Worm (Caenorhabditis elegans) whole organism, late embryonic: ENCODE data around the gene K10D11.6.
A peak's percentile ranks its signal among the peaks of the same experiment; 100 is the strongest.

Experiments
- C38D4.7 ChIP-seq: fragments of 200-800 bp; sonication (Bioruptor generic); optimal IDR thresholded peaks from 2 replicates; lab custom pipeline; 2018; ENCODE audit warnings: mild to moderate bottlenecking, missing genetic modification characterization, moderate library complexity, missing compliant biosample characterization
- K09A11.1 ChIP-seq: sonication (generic microtip); optimal IDR thresholded peaks from 2 replicates; lab custom pipeline; 2017; ENCODE audit warnings: antibody characterized with exemption, mild to moderate bottlenecking, missing genetic modification characterization, missing compliant biosample characterization; ENCODE audit not compliant: insufficient read depth
- ahr-1 ChIP-seq: sonication (generic microtip); optimal IDR thresholded peaks from 2 replicates; lab custom pipeline; 2016; ENCODE audit warnings: missing genetic modification characterization, missing compliant biosample characterization
- ama-1 ChIP-seq: fragments of 150-350 bp; optimal IDR thresholded peaks from 2 replicates; lab custom pipeline; 2014
- ceh-2 ChIP-seq: sonication (generic microtip); optimal IDR thresholded peaks from 2 replicates; lab custom pipeline; 2016; ENCODE audit warnings: missing genotype, missing genetic modification characterization, missing compliant biosample characterization
- ceh-22 ChIP-seq: sonication (generic microtip); optimal IDR thresholded peaks from 2 replicates; lab custom pipeline; 2017; ENCODE audit warnings: missing biosample characterization, missing genetic modification characterization
- ceh-24 ChIP-seq: sonication (generic microtip); optimal IDR thresholded peaks from 2 replicates; lab custom pipeline; 2016; ENCODE audit warnings: mild to moderate bottlenecking, missing genetic modification characterization, missing compliant biosample characterization
- ceh-30 ChIP-seq: fragments of 150-350 bp; optimal IDR thresholded peaks from 2 replicates; lab custom pipeline; 2014; ENCODE audit warnings: missing biosample characterization, missing genetic modification characterization
- ceh-31 ChIP-seq: sonication (generic microtip); optimal IDR thresholded peaks from 2 replicates; lab custom pipeline; 2016; ENCODE audit warnings: missing genetic modification characterization, missing compliant biosample characterization
- ceh-45 ChIP-seq: fragments of 200-800 bp; sonication (Bioruptor generic); IDR thresholded peaks from 2 replicates; pipeline ENCODE4 v1.3.6; 2022; ENCODE audit warnings: missing genetic modification reagents, missing genetic modification characterization, missing compliant biosample characterization
- ceh-48 ChIP-seq: sonication (generic microtip); optimal IDR thresholded peaks from 2 replicates; lab custom pipeline; 2016; ENCODE audit warnings: missing genetic modification characterization, inconsistent platforms, missing compliant biosample characterization
- ceh-6 ChIP-seq: fragments of 200-800 bp; sonication (Bioruptor generic); optimal IDR thresholded peaks from 2 replicates; lab custom pipeline; 2018; ENCODE audit warnings: mild to moderate bottlenecking, missing genetic modification characterization, missing compliant biosample characterization
- dmd-4 ChIP-seq: sonication (generic microtip); optimal IDR thresholded peaks from 2 replicates; lab custom pipeline; 2016; ENCODE audit warnings: borderline replicate concordance, missing genetic modification characterization, missing compliant biosample characterization
- elt-2 ChIP-seq: sonication (generic microtip); optimal IDR thresholded peaks from 2 replicates; lab custom pipeline; 2016; ENCODE audit warnings: missing genetic modification reagents, missing genetic modification characterization, missing compliant biosample characterization
- elt-4 ChIP-seq: sonication (generic microtip); optimal IDR thresholded peaks from 2 replicates; lab custom pipeline; 2016; ENCODE audit warnings: missing genetic modification characterization, missing compliant biosample characterization
- ets-4 ChIP-seq: sonication (generic microtip); optimal IDR thresholded peaks from 2 replicates; lab custom pipeline; 2016; ENCODE audit warnings: missing genetic modification characterization, missing compliant biosample characterization
- eyg-1 ChIP-seq: sonication (generic microtip); optimal IDR thresholded peaks from 2 replicates; lab custom pipeline; 2016; ENCODE audit warnings: missing genotype, missing genetic modification characterization, missing compliant biosample characterization
- fax-1 ChIP-seq: sonication (generic microtip); optimal IDR thresholded peaks from 2 replicates; lab custom pipeline; 2016; ENCODE audit warnings: missing genotype, missing genetic modification characterization, missing compliant biosample characterization
- hlh-13 ChIP-seq: fragments of 200-800 bp; sonication (Bioruptor generic); optimal IDR thresholded peaks from 2 replicates; lab custom pipeline; 2018; ENCODE audit warnings: mild to moderate bottlenecking, missing genetic modification characterization, missing compliant biosample characterization
- lim-6 ChIP-seq: sonication (generic microtip); optimal IDR thresholded peaks from 2 replicates; lab custom pipeline; 2016; ENCODE audit warnings: missing genetic modification characterization, missing compliant biosample characterization
- lin-11 ChIP-seq: fragments of 200-800 bp; sonication (Bioruptor generic); optimal IDR thresholded peaks from 2 replicates; lab custom pipeline; 2018; ENCODE audit warnings: mild to moderate bottlenecking, missing genetic modification characterization, missing compliant biosample characterization
- madf-2 ChIP-seq: sonication (generic microtip); optimal IDR thresholded peaks from 2 replicates; lab custom pipeline; 2017; ENCODE audit warnings: missing genetic modification characterization, missing compliant biosample characterization
- odd-2 ChIP-seq: sonication (generic microtip); optimal IDR thresholded peaks from 2 replicates; lab custom pipeline; 2017; ENCODE audit warnings: antibody characterized with exemption, mild to moderate bottlenecking, missing genetic modification characterization, missing compliant biosample characterization
- pax-1 ChIP-seq: fragments of 150-350 bp; optimal IDR thresholded peaks from 2 replicates; lab custom pipeline; 2014; ENCODE audit warnings: missing biosample characterization, missing genetic modification characterization
- pha-2 ChIP-seq: sonication (generic microtip); optimal IDR thresholded peaks from 2 replicates; lab custom pipeline; 2017; ENCODE audit warnings: mild to moderate bottlenecking, missing genetic modification characterization, missing compliant biosample characterization
- pha-4 ChIP-seq: fragments of 150-350 bp; optimal IDR thresholded peaks from 2 replicates; lab custom pipeline; 2018; ENCODE audit warnings: missing biosample characterization, missing genetic modification reagents, missing genetic modification characterization
- pros-1 ChIP-seq: fragments of 150-350 bp; optimal IDR thresholded peaks from 2 replicates; lab custom pipeline; 2014; ENCODE audit warnings: missing biosample characterization, missing genetic modification reagents, missing genetic modification characterization
- rnt-1 ChIP-seq: sonication (generic microtip); optimal IDR thresholded peaks from 2 replicates; lab custom pipeline; 2016; ENCODE audit warnings: missing genetic modification characterization, missing compliant biosample characterization
- sox-2 ChIP-seq: fragments of 200-800 bp; sonication (Bioruptor generic); IDR thresholded peaks from 2 replicates; pipeline ENCODE4 v1.3.6; 2022; ENCODE audit warnings: missing genetic modification reagents, missing genetic modification characterization, missing compliant biosample characterization
- syd-9 ChIP-seq: sonication (generic microtip); optimal IDR thresholded peaks from 2 replicates; lab custom pipeline; 2016; ENCODE audit warnings: mild to moderate bottlenecking, missing genetic modification characterization, moderate library complexity, missing compliant biosample characterization
- tbx-2 ChIP-seq: sonication (generic microtip); optimal IDR thresholded peaks from 2 replicates; lab custom pipeline; 2016; ENCODE audit warnings: missing genetic modification characterization, missing compliant biosample characterization
- unc-3 ChIP-seq, 2 experiments: fragments of 200-800 bp in 1 of 2; sonication (Bioruptor generic) in 1 of 2; sonication (generic microtip) in 1 of 2; conservative IDR thresholded peaks in 1 of 2; optimal IDR thresholded peaks in 1 of 2; 2 replicates each; pipeline versions ENCODE4 v1.3.6 to Lab custom; 2016 to 2022; ENCODE audit warnings: missing compliant biosample characterization in 2 of 2, missing genetic modification characterization in 2 of 2, missing genetic modification reagents in 1 of 2

Gene K10D11.6

DNA sequence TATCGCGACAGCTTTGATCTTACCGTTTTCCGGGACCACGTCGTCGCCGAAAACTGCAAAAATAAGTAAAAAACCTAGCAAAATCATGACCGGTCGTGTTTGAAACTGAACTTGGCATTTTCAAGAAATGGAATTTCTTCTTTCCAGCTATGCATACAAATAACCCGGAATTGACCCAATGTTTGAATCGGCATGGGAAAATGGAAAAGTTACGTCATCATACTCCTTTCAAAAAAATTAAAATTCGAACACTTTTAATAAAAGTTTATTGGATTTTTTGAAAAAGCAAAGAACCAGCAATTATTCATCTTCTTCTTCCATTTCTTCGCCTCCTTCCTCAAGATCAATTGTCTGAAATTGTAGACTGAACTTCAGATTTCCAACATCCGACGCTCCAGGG is 5.1 kb upstream of the K10D11.6 start, which contains the start of gene K10D11.4:
Gene K10D11.4, minus strand, starts transcription at position 101 of the 400 bp plus-strand sequence.
- TF ChIP-seq ceh-31 (tag; lab: Kevin White, UChicago) (no peak), odd-2 (no peak), dmd-4 (no peak)

DNA sequence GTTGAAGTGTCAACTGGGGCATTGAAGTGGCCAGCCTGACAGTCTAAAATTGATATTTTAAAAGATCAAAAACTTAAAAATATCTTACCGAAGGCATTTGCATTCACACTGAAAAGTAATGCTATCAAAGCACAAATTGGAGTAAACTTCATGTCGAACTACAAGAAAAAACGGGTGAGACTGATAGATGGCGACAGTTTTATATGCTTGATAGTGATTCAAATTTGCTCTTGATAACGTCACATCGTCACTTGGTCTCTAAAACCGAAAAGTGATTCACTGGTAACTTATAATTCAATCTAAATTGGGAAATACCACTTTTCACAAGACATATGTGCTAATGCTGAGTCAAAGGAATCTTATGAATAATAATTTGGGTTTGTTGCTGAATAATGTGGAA is 2.4 kb upstream of the K10D11.6 start, which contains the start of gene K10D11.5:
Gene K10D11.5, minus strand, starts transcription at position 215 of the 400 bp plus-strand sequence.
- TF ChIP-seq pros-1 (tag; lab: Kevin White, UChicago) (no peak), sox-2 (no peak)

DNA sequence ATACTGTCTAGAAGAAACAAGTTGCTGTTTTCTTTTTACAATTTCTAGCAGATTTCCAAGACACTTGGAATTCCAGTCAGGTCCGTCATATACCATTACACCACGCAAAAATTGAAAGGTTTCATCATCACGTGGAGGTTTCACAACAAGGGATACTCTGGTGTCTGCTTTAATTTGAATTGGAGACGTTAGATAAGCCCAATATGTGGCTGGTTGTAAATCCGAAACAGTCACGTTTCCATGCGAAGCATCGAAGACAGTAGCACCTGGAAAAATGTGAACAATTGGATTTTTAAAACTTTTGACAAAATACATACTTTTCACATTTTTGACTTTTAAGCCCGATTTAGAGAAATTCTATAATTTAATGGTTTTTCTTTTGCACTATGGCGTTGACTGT is 1.4 kb upstream of the K10D11.6 start:
- TF ChIP-seq ceh-31 (tag; lab: Kevin White, UChicago) (no peak), K09A11.1 (tag; lab: Kevin White, UChicago) (no peak), pha-4 (tag; lab: Kevin White, UChicago) (no peak), tbx-2 (tag; lab: Kevin White, UChicago) (no peak)
- TF ChIP-seq, all 69 proteins: peak for 0

DNA sequence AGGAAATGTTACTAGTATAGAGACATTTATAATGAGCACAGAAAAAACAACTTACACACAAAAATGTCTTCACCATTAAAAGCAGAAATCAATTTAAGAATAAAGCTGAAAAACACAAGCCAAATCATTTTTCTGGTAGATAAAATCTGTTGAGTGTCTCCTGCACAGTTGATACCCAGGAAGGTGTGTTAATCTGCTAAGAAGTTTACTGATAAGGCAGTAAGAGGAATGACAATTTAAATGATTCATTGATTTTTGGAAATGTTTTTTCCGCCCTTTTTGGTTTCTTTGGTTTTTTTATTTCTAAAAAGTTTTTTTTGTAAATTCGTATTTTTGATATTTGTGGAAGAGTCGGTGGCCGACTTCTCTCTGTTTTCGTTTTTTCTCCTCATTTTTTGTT is 3.3 kb downstream of the K10D11.6 start, which contains the start of gene K10D11.3:
Gene K10D11.3, minus strand, starts transcription at position 174 of the 400 bp plus-strand sequence.
- no peak for TF ChIP-seq ceh-24 (tag; lab: Kevin White, UChicago)
- TF ChIP-seq elt-2 (tag; lab: Kevin White, UChicago) = peak; percentile 7
- TF ChIP-seq K09A11.1 (tag; lab: Kevin White, UChicago) = no peak
- no peak for TF ChIP-seq elt-4 (tag; lab: Kevin White, UChicago)
- TF ChIP-seq unc-3 (GFP tag; conservative IDR thresholded peaks at IDR 0.05; lab: Robert Waterston, UW) = no peak
- no peak for TF ChIP-seq unc-3 (tag; optimal IDR thresholded peaks at IDR 0.05; lab: Kevin White, UChicago)
- TF ChIP-seq ceh-48 (tag; lab: Kevin White, UChicago) = no peak
- no peak for TF ChIP-seq madf-2 (tag; lab: Kevin White, UChicago)
- TF ChIP-seq ceh-6 (GFP tag; lab: Kevin White, UChicago) = no peak

DNA sequence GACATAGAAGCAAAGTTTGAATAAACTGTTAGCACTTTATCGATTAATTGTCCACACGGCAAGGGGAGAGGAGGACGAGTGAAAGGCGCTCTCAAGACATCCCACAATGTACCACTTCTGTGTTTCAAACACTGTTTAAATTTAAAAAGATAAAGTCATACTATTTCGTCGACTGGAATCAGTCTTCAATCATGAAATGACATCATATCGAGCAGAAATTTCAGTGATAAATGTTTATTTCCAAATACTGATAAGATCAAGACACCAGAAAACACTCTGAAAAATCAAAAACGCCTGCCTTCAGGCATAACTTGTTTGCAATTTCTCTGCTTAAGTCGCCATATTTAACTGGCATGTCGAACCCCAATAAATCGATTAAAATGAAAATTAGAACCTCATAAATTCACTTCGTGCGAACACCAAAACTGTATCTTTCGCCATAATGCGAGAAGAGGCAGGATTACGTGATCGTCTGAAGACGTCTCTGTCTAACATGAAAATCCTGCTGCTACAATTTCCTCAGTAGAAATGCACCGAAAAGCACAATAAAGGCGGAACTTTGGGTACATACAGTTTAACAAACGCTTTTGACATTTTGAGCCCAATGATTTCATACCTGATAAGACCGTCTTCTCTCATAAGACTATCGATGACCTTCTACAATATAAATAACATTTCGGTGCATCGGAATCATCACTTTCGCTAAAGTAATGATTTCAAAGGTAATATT is 10.8 kb downstream of the K10D11.6 start, which contains the start of gene K10D11.2:
Gene K10D11.2, plus strand, starts transcription at position 680 of the 730 bp plus-strand sequence.
- TF ChIP-seq syd-9 (no peak), elt-2 (tag; lab: Kevin White, UChicago) (peak; percentile 61), ceh-22 (tag; lab: Kevin White, UChicago) (no peak), lin-11 (tag; lab: Kevin White, UChicago) (no peak), ceh-48 (tag; lab: Kevin White, UChicago) (no peak), ahr-1 (tag; lab: Kevin White, UChicago) (no peak)

DNA sequence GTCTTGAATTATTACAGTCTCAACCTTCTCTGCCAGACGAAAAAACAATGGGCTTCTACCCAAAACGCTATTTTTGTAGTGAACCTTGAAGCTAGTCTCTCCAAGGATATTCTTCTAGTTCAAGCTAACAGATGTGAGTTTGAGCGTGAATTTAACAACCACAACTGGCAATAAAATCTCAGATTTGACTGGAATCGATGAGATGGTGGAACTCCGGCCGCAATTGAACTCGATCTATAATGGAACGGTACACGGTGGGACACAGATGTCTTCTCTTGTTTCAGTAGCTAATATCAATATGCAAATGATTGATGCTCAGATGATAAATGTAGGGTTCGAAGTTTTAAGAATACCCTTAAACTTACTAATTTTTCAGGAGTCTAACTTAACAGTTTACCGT is 11.6 kb downstream of the K10D11.6 start:
- no peak for TF ChIP-seq fax-1
- TF ChIP-seq, all 69 proteins: peak for 0

DNA sequence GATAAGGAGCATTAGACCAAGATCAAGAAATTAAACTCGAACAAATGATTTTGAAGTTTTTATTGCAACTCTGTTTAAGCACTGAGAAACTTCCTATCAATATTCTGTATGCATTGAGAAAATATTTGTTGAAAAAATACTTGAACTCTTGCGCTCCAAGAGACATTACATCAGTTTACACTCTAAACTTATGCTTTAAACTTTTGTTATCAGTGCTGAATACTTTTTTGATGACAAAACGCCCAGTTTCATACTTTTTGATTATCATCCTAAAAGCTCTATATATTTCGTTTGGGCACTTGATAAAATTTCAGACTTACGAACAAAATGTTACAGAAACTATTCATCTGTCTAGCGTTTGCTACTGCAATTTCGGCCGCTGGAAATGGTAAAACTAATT is 13.3 kb downstream of the K10D11.6 start, which contains the start of gene dod-17:
Gene dod-17, plus strand, starts transcription at position 323 of the 400 bp plus-strand sequence.
- TF ChIP-seq ceh-22 (tag; lab: Kevin White, UChicago) = no peak
- no peak for TF ChIP-seq pha-2 (tag; lab: Kevin White, UChicago)
- no peak for TF ChIP-seq ceh-31 (tag; lab: Kevin White, UChicago)
- no peak for TF ChIP-seq ama-1 (lab: Kevin White, UChicago)
- TF ChIP-seq lim-6 = no peak
- TF ChIP-seq ceh-30 (tag; lab: Kevin White, UChicago) = no peak
- no peak for TF ChIP-seq hlh-13 (GFP tag; lab: Kevin White, UChicago)
- TF ChIP-seq rnt-1 (tag; lab: Kevin White, UChicago) = no peak
- TF ChIP-seq sox-2 = no peak
- no peak for TF ChIP-seq pax-1 (tag; lab: Kevin White, UChicago)
- no peak for TF ChIP-seq ets-4 (tag; lab: Kevin White, UChicago)
- no peak for TF ChIP-seq C38D4.7 (GFP tag; lab: Kevin White, UChicago)
- no peak for TF ChIP-seq pros-1 (tag; lab: Kevin White, UChicago)
- TF ChIP-seq ceh-48 (tag; lab: Kevin White, UChicago) = no peak
- no peak for TF ChIP-seq eyg-1 (tag; lab: Kevin White, UChicago)
- no peak for TF ChIP-seq ceh-2 (tag; lab: Kevin White, UChicago)
- TF ChIP-seq ceh-45 (GFP tag; lab: Robert Waterston, UW) = no peak
